Fruit fly (Drosophila melanogaster): Measurements from ENCODE around the gene Or67a.

The Or67a gene

dm6 chr3L:9505713-9506062 is 23.2 kb upstream of the Or67a start:
- no peak for TF ChIP-seq noc (tag; optimal IDR thresholded peaks at IDR 0.05)

- TF ChIP-seq noc (tag; optimal IDR thresholded peaks at IDR 0.05): peak; percentile 62
Observed at dm6 chr3L:9506421-9506820, 22.4 kb upstream of the Or67a start.

- TF ChIP-seq noc (tag; optimal IDR thresholded peaks at IDR 0.05): peak; percentile 56
Observed at dm6 chr3L:9508653-9509036, 20.2 kb upstream of the Or67a start.

dm6 chr3L:9509037-9509830 is 19.6 kb upstream of the Or67a start, which contains the start of gene CG3408:
TSS of gene CG3408 (minus strand) at chr3L:9509583.
- peak; percentile 43 for TF ChIP-seq noc (tag; optimal IDR thresholded peaks at IDR 0.05)

- TF ChIP-seq noc (tag; optimal IDR thresholded peaks at IDR 0.05): peak; percentile 59
Observed at dm6 chr3L:9511287-9512256, 17.3 kb upstream of the Or67a start, which contains the start of gene RpS9. TSS of gene RpS9 (minus strand) at chr3L:9511531.

- no peak for TF ChIP-seq noc (tag; optimal IDR thresholded peaks at IDR 0.05)
Observed at dm6 chr3L:9512560-9512959, 16.3 kb upstream of the Or67a start, which contains the start of gene CG33703. TSS of gene CG33703 (minus strand) at chr3L:9512660.

dm6 chr3L:9513309-9513708 is 15.6 kb upstream of the Or67a start, which contains the start of gene CG33702:
TSS of gene CG33702 (minus strand) at chr3L:9513409.
- TF ChIP-seq noc (tag; optimal IDR thresholded peaks at IDR 0.05): no peak

- TF ChIP-seq noc (tag; optimal IDR thresholded peaks at IDR 0.05): no peak
Observed at dm6 chr3L:9525444-9525843, 3.4 kb upstream of the Or67a start, which contains the start of gene CG33700. TSS of gene CG33700 (minus strand) at chr3L:9525544.

- no peak for TF ChIP-seq noc (tag; optimal IDR thresholded peaks at IDR 0.05)
Observed at dm6 chr3L:9543899-9544298, 15.0 kb downstream of the Or67a start, which contains the start of gene Ir67a. TSS of gene Ir67a (minus strand) at chr3L:9543999.

dm6 chr3L:9546875-9547324 is 18.0 kb downstream of the Or67a start, which contains the start of gene CG42673:
TSS of gene CG42673 (plus strand) at chr3L:9547220.
- TF ChIP-seq noc (tag; optimal IDR thresholded peaks at IDR 0.05): no peak

- TF ChIP-seq noc (tag; optimal IDR thresholded peaks at IDR 0.05): no peak
Observed at dm6 chr3L:9547910-9548309, 19.0 kb downstream of the Or67a start.

dm6 chr3L:9548800-9549199 is 19.9 kb downstream of the Or67a start:
- no peak for TF ChIP-seq noc (tag; optimal IDR thresholded peaks at IDR 0.05)

dm6 chr3L:9549690-9550303 is 20.9 kb downstream of the Or67a start:
- no peak for TF ChIP-seq noc (tag; optimal IDR thresholded peaks at IDR 0.05)

dm6 chr3L:9550873-9551580 is 22.2 kb downstream of the Or67a start:
- TF ChIP-seq noc (tag; optimal IDR thresholded peaks at IDR 0.05): no peak

dm6 chr3L:9552190-9552809 is 23.4 kb downstream of the Or67a start:
- TF ChIP-seq noc (tag; optimal IDR thresholded peaks at IDR 0.05): no peak

All from whole organism, larva.